Fruit fly (Drosophila melanogaster) whole organism, larva: Measurements from ENCODE around the gene Hez.
A peak's percentile ranks its signal among the peaks of the same experiment; 100 is the strongest.

ENCODE experiments used
- noc ChIP-seq: fragments of 200-800 bp; sonication (Bioruptor generic); optimal IDR thresholded peaks from 3 replicates; lab custom pipeline; 2019; ENCODE audit warnings: missing biosample characterization, mild to moderate bottlenecking, missing genetic modification characterization, moderate library complexity

Gene Hez

dm6 chr3L:9894643-9895042 lies at the start of gene Hez, which contains the start of gene CG6709:
Gene Hez, minus strand, starts transcription at chr3L:9894743.
Gene CG6709, minus strand, starts transcription at chr3L:9894743.
- TF ChIP-seq noc (tag; lab: Kevin White, UChicago) = no peak

- no peak for TF ChIP-seq noc (tag; lab: Kevin White, UChicago)
Observed at dm6 chr3L:9927169-9927568, 32.6 kb upstream of the Hez start.

dm6 chr3L:9907719-9908170 lies 13.2 kb upstream of the Hez start, which contains the start of gene bma:
Gene bma, plus strand, starts transcription at chr3L:9908120.
- TF ChIP-seq noc (tag; lab: Kevin White, UChicago) = no peak

dm6 chr3L:9904988-9905387 lies 10.4 kb upstream of the Hez start:
- no peak for TF ChIP-seq noc (tag; lab: Kevin White, UChicago)

dm6 chr3L:9899046-9899659 lies 4.6 kb upstream of the Hez start, which contains the start of gene nudE:
Gene nudE, plus strand, starts transcription at chr3L:9899241.
- TF ChIP-seq noc (tag; lab: Kevin White, UChicago) = peak; percentile 11

- no peak for TF ChIP-seq noc (tag; lab: Kevin White, UChicago)
Observed at dm6 chr3L:9898355-9898754, 3.8 kb upstream of the Hez start, which contains the start of the genes CG6707 and CG46387. Gene CG6707, minus strand, starts transcription at chr3L:9898575. Gene CG46387, plus strand, starts transcription at chr3L:9898626.

dm6 chr3L:9897164-9897783 lies 2.7 kb upstream of the Hez start:
- peak; percentile 58 for TF ChIP-seq noc (tag; lab: Kevin White, UChicago)

- no peak for TF ChIP-seq noc (tag; lab: Kevin White, UChicago)
Observed at dm6 chr3L:9893983-9894382, 560 bp downstream of the Hez start.

dm6 chr3L:9888630-9889130 lies 5.9 kb downstream of the Hez start, which contains the start of the genes Taf2 and CalpB:
Gene Taf2, minus strand, starts transcription at chr3L:9888683.
Gene CalpB, plus strand, starts transcription at chr3L:9888762.
- peak; percentile 79 for TF ChIP-seq noc (tag; lab: Kevin White, UChicago)

- TF ChIP-seq noc (tag; lab: Kevin White, UChicago) = no peak
Observed at dm6 chr3L:9878685-9879084, 15.9 kb downstream of the Hez start, which contains the start of gene CG34382. Gene CG34382, plus strand, starts transcription at chr3L:9878985.

- no peak for TF ChIP-seq noc (tag; lab: Kevin White, UChicago)
Observed at dm6 chr3L:9872035-9872434, 22.5 kb downstream of the Hez start.

dm6 chr3L:9865053-9865442 lies 29.5 kb downstream of the Hez start:
- no peak for TF ChIP-seq noc (tag; lab: Kevin White, UChicago)

dm6 chr3L:9864275-9865052 lies 30.1 kb downstream of the Hez start, which contains the start of the genes iPLA2-VIA and Ciz1:
Gene iPLA2-VIA, minus strand, starts transcription at chr3L:9864349.
Gene Ciz1, plus strand, starts transcription at chr3L:9864639.
- no peak for TF ChIP-seq noc (tag; lab: Kevin White, UChicago)

dm6 chr3L:9863656-9864055 lies 30.9 kb downstream of the Hez start:
- TF ChIP-seq noc (tag; lab: Kevin White, UChicago) = no peak

- TF ChIP-seq noc (tag; lab: Kevin White, UChicago) = no peak
Observed at dm6 chr3L:9859624-9860023, 34.9 kb downstream of the Hez start, which contains the start of gene CG10809. Gene CG10809, minus strand, starts transcription at chr3L:9859889.
